Fruit fly (Drosophila melanogaster): Measurements from ENCODE around the gene CG32488.

Gene CG32488

dm6 chr3L:3042150-3043049 is 26.5 kb upstream of the CG32488 start, which contains the start of gene Prx4 (continued):
- peak; percentile 61 for TF ChIP-seq Hr39 (GFP tag; optimal IDR thresholded peaks at IDR 0.05)
- peak; percentile 71 for TF ChIP-seq achi (GFP tag; optimal IDR thresholded peaks at IDR 0.05)
- no peak for TF ChIP-seq fkh (GFP tag; optimal IDR thresholded peaks at IDR 0.05)
- no peak for TF ChIP-seq Blimp-1 (GFP tag; optimal IDR thresholded peaks at IDR 0.05)
- TF ChIP-seq salr (GFP tag; optimal IDR thresholded peaks at IDR 0.05): no peak
- TF ChIP-seq CG6276 (GFP tag; optimal IDR thresholded peaks at IDR 0.05): peak; percentile 63
- no peak for TF ChIP-seq fd85E (GFP tag; optimal IDR thresholded peaks at IDR 0.05)
- TF ChIP-seq esn (GFP tag; optimal IDR thresholded peaks at IDR 0.05): peak; percentile 81
- peak; percentile 61 for TF ChIP-seq topi (GFP tag; optimal IDR thresholded peaks at IDR 0.05)
- TF ChIP-seq CG6792 (GFP tag; optimal IDR thresholded peaks at IDR 0.05): peak; percentile 43
- peak; percentile 58 for TF ChIP-seq Ets96B (tag; optimal IDR thresholded peaks at IDR 0.05)
- peak; percentile 49 for TF ChIP-seq net (GFP tag; optimal IDR thresholded peaks at IDR 0.05)
- peak; percentile 85 for TF ChIP-seq eg (GFP tag; IDR thresholded peaks at IDR 0.05)
- TF ChIP-seq OdsH (GFP tag; optimal IDR thresholded peaks at IDR 0.05): peak; percentile 55
- TF ChIP-seq spab (GFP tag; optimal IDR thresholded peaks at IDR 0.05): peak; percentile 45
- peak; percentile 53 for TF ChIP-seq pdm3 (GFP tag; optimal IDR thresholded peaks at IDR 0.05)
- TF ChIP-seq CG6854 (GFP tag; optimal IDR thresholded peaks at IDR 0.05): no peak
- TF ChIP-seq Eip75B (GFP tag; optimal IDR thresholded peaks at IDR 0.05): peak; percentile 71
- peak; percentile 59 for TF ChIP-seq Smox (GFP tag; optimal IDR thresholded peaks at IDR 0.05)
- peak; percentile 50 for TF ChIP-seq CG16779 (tag; optimal IDR thresholded peaks at IDR 0.05)
- TF ChIP-seq CG11762 (GFP tag; optimal IDR thresholded peaks at IDR 0.05; ENCODE audit: insufficient read depth): no peak
- peak; percentile 72 for TF ChIP-seq lz (GFP tag; optimal IDR thresholded peaks at IDR 0.05)
- TF ChIP-seq CG10669 (GFP tag; optimal IDR thresholded peaks at IDR 0.05): peak; percentile 44
- TF ChIP-seq Sox15 (GFP tag; optimal IDR thresholded peaks at IDR 0.05): peak; percentile 40

DNA sequence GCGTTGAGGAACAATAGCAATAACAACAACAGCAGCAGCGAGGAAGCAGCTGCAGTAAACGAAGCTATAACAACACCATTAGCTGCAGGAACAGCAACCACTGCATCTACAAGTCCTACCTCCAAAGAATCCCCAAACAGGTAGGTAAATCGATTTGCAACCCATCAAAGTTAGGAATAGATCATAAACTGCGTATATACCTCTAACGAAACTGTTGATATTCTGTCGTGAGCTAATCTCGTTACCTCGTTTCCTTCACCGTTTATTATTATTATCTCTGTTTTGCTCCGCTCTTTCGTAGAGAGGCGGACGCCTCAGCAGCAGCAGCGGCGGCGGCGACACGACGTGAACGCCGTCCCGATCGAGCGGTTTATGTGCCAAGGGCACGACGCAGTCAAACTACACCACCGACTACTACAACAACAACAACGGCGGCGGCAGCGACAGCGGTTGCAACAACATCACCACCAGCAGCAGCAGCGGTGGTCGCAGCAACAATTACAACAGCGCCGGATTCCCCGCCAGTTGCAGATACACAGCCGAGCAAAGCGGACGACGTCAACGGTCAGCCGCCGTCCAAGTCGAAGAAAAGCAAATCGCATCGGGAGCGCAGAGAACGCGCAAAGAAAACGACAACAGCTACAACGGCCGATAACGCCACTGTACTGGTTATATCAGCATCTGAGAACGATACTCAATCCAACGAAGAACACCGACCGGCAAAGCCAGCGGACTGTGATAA is 22.1 kb upstream of the CG32488 start:
- TF ChIP-seq CG6163 (GFP tag; IDR thresholded peaks at IDR 0.05): peak; percentile 74; the same call in 2 of the 3 replicates
- TF ChIP-seq Sox102F (GFP tag; optimal IDR thresholded peaks at IDR 0.05): no peak
- TF ChIP-seq CG10631 (GFP tag; optimal IDR thresholded peaks at IDR 0.05): no peak
- no peak for TF ChIP-seq OdsH (GFP tag; optimal IDR thresholded peaks at IDR 0.05)
- TF ChIP-seq Gug (GFP tag; IDR thresholded peaks at IDR 0.05): peak; percentile 31; the same call in 1 of the 2 replicates
- peak; percentile 53; the same call in 2 of the 3 replicates for TF ChIP-seq eg (GFP tag; IDR thresholded peaks at IDR 0.05)
- no peak for TF ChIP-seq Smox (GFP tag; optimal IDR thresholded peaks at IDR 0.05)
- TF ChIP-seq Eip75B (GFP tag; optimal IDR thresholded peaks at IDR 0.05): no peak
- no peak for TF ChIP-seq pdm3 (GFP tag; optimal IDR thresholded peaks at IDR 0.05)
- no peak for TF ChIP-seq cyc (GFP tag; optimal IDR thresholded peaks at IDR 0.05)
- peak; percentile 89 for TF ChIP-seq vri (GFP tag; optimal IDR thresholded peaks at IDR 0.05)
- no peak for TF ChIP-seq Lpt (GFP tag; optimal IDR thresholded peaks at IDR 0.05)
- no peak for TF ChIP-seq CG10669 (GFP tag; optimal IDR thresholded peaks at IDR 0.05)
- no peak for TF ChIP-seq topi (GFP tag; optimal IDR thresholded peaks at IDR 0.05)
- TF ChIP-seq esn (GFP tag; optimal IDR thresholded peaks at IDR 0.05): no peak
- TF ChIP-seq CG8632 (GFP tag; optimal IDR thresholded peaks at IDR 0.05): no peak
- no peak for TF ChIP-seq CG7368 (GFP tag; optimal IDR thresholded peaks at IDR 0.05)
- TF ChIP-seq Ets21C (GFP tag; optimal IDR thresholded peaks at IDR 0.05): no peak
- no peak for TF ChIP-seq Met (GFP tag; optimal IDR thresholded peaks at IDR 0.05)
- TF ChIP-seq fd59A (GFP tag; optimal IDR thresholded peaks at IDR 0.05): no peak
- TF ChIP-seq dsx (GFP tag; optimal IDR thresholded peaks at IDR 0.05; ENCODE audit: poor library complexity, severe bottlenecking): no peak
- no peak for TF ChIP-seq CG32006 (GFP tag; optimal IDR thresholded peaks at IDR 0.05)
- TF ChIP-seq ss (GFP tag; optimal IDR thresholded peaks at IDR 0.05): no peak
- no peak for TF ChIP-seq salr (GFP tag; optimal IDR thresholded peaks at IDR 0.05)
- peak; percentile 20 for TF ChIP-seq Eip78C (GFP tag)
- TF ChIP-seq net (GFP tag; optimal IDR thresholded peaks at IDR 0.05): no peak
- no peak for TF ChIP-seq CG3919 (GFP tag; optimal IDR thresholded peaks at IDR 0.05)
- TF ChIP-seq CG9139 (GFP tag; optimal IDR thresholded peaks at IDR 0.05): no peak
- no peak for TF ChIP-seq CG34406 (GFP tag; optimal IDR thresholded peaks at IDR 0.05)
- TF ChIP-seq Hr38 (GFP tag; optimal IDR thresholded peaks at IDR 0.05): no peak
- TF ChIP-seq achi (GFP tag; optimal IDR thresholded peaks at IDR 0.05): no peak
- peak; percentile 87 for TF ChIP-seq svp (GFP tag)
- no peak for TF ChIP-seq CG31627 (GFP tag; optimal IDR thresholded peaks at IDR 0.05)
